Worm (Caenorhabditis elegans): ENCODE results near the gene srh-15.

- TF ChIP-seq ama-1 (optimal IDR thresholded peaks at IDR 0.05) = no peak
- no peak for TF ChIP-seq hmg-4 (GFP tag; optimal IDR thresholded peaks at IDR 0.05)
- no peak for TF ChIP-seq flt-1 (GFP tag; IDR thresholded peaks at IDR 0.05)
- no peak for TF ChIP-seq tbx-11 (GFP tag; IDR thresholded peaks at IDR 0.05)
- TF ChIP-seq B0310.2 (tag; optimal IDR thresholded peaks at IDR 0.05) = no peak
- no peak for TF ChIP-seq sea-1 (GFP tag; conservative IDR thresholded peaks at IDR 0.05)
- TF ChIP-seq ets-7 (tag; optimal IDR thresholded peaks at IDR 0.05) = no peak
- no peak for TF ChIP-seq ceh-13 (GFP tag; optimal IDR thresholded peaks at IDR 0.05)
- TF ChIP-seq ceh-36 (tag; optimal IDR thresholded peaks at IDR 0.05) = no peak
- TF ChIP-seq aly-1 (tag; optimal IDR thresholded peaks at IDR 0.05) = no peak
- no peak for TF ChIP-seq hnd-1 (tag; optimal IDR thresholded peaks at IDR 0.05)
- TF ChIP-seq tra-4 (tag; optimal IDR thresholded peaks at IDR 0.05) = no peak
- TF ChIP-seq F13C5.2 (tag; optimal IDR thresholded peaks at IDR 0.05) = no peak
These were observed at the start of gene srh-15 for ce11 chrV:13320676-13321075.
